Fruit fly (Drosophila melanogaster): ENCODE measurements around the gene CG46525.

The CG46525 gene

DNA sequence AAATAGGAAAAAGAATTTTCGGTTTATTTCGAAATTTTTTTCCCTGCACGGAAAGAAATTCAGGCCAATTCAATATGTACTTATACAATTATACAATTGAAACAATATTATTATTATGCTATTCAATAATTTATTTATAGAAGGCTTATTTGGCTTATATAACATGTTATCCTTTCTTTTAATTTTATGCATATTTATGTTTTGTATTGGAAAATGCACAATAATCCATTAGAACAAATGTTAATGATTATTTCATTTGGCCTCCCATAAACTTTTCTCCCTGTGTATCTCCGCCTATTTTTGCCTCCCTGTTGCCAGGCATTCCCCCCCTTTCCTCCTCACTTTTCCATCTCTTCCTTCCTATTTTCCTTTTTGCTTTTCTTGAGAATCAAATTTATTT, 27.1 kb upstream of the CG46525 start (continued):
- TF ChIP-seq ab (GFP tag; optimal IDR thresholded peaks at IDR 0.05): no peak
- TF ChIP-seq CG6791 (GFP tag; IDR thresholded peaks at IDR 0.05; ENCODE audit: partially characterized antibody): no peak
- TF ChIP-seq lab (GFP tag; optimal IDR thresholded peaks at IDR 0.05): peak; percentile 68
- peak; percentile 34 for TF ChIP-seq CG12391 (tag; optimal IDR thresholded peaks at IDR 0.05)
- TF ChIP-seq exex (tag; optimal IDR thresholded peaks at IDR 0.05): no peak
- no peak for TF ChIP-seq BEAF-32 (GFP tag; optimal IDR thresholded peaks at IDR 0.05)
- no peak for TF ChIP-seq ham (GFP tag; IDR thresholded peaks at IDR 0.05)
- no peak for TF ChIP-seq CG2202 (tag; optimal IDR thresholded peaks at IDR 0.05)
- no peak for TF ChIP-seq Mad (GFP tag; optimal IDR thresholded peaks at IDR 0.05)
- TF ChIP-seq dysf (GFP tag; IDR thresholded peaks at IDR 0.05): peak; percentile 47; the same call in 1 of the 3 replicates
- no peak for TF ChIP-seq CG15073 (GFP tag; optimal IDR thresholded peaks at IDR 0.05)
- no peak for TF ChIP-seq CG1832 (GFP tag; optimal IDR thresholded peaks at IDR 0.05)
- no peak for TF ChIP-seq mam (GFP tag; optimal IDR thresholded peaks at IDR 0.05)
- peak; percentile 35 for TF ChIP-seq Sox100B (GFP tag; optimal IDR thresholded peaks at IDR 0.05)
- TF ChIP-seq CG8924 (tag; optimal IDR thresholded peaks at IDR 0.05): peak; percentile 36
- TF ChIP-seq az2 (GFP tag; optimal IDR thresholded peaks at IDR 0.05): no peak
- 0 out of 2 replicates have a peak, but pooled peaks have one; percentile 13 for TF ChIP-seq seq (GFP tag; IDR thresholded peaks at IDR 0.05)
- TF ChIP-seq CG14667 (GFP tag; IDR thresholded peaks at IDR 0.05): 0 out of 2 replicates have a peak, but pooled peaks have one; percentile 4
- TF ChIP-seq dmrt99B (tag; optimal IDR thresholded peaks at IDR 0.05): peak; percentile 49
- TF ChIP-seq CG16863 (GFP tag; optimal IDR thresholded peaks at IDR 0.05): no peak
- TF ChIP-seq Hand (GFP tag; optimal IDR thresholded peaks at IDR 0.05): peak; percentile 41
- peak; percentile 53 for TF ChIP-seq Fer1 (GFP tag; optimal IDR thresholded peaks at IDR 0.05)
- TF ChIP-seq Poxn (GFP tag; IDR thresholded peaks at IDR 0.05): no peak
- no peak for TF ChIP-seq CG33213 (GFP tag; optimal IDR thresholded peaks at IDR 0.05)
- TF ChIP-seq Meics (GFP tag; optimal IDR thresholded peaks at IDR 0.05): peak; percentile 47
- no peak for TF ChIP-seq grn (GFP tag; optimal IDR thresholded peaks at IDR 0.05)
- TF ChIP-seq Rfx (GFP tag; IDR thresholded peaks at IDR 0.05): 0 out of 2 replicates have a peak, but pooled peaks have one; percentile 17
- TF ChIP-seq Hmr (GFP tag; optimal IDR thresholded peaks at IDR 0.05): peak; percentile 70
- no peak for TF ChIP-seq CG14710 (tag; optimal IDR thresholded peaks at IDR 0.05)
- no peak for TF ChIP-seq dmrt11E (tag; optimal IDR thresholded peaks at IDR 0.05)
- peak; percentile 7 for TF ChIP-seq CG10979 (tag; optimal IDR thresholded peaks at IDR 0.05)
- TF ChIP-seq inv (GFP tag; IDR thresholded peaks at IDR 0.05; ENCODE audit: partially characterized antibody): no peak
- peak; percentile 33 for TF ChIP-seq sug (tag; optimal IDR thresholded peaks at IDR 0.05)
- TF ChIP-seq Usf (GFP tag; optimal IDR thresholded peaks at IDR 0.05): no peak
- no peak for TF ChIP-seq Lim3 (GFP tag; IDR thresholded peaks at IDR 0.05)
- TF ChIP-seq Xbp1 (GFP tag; optimal IDR thresholded peaks at IDR 0.05): peak; percentile 34
- TF ChIP-seq pan (optimal IDR thresholded peaks at IDR 0.05): no peak
- TF ChIP-seq pan (GFP tag; optimal IDR thresholded peaks at IDR 0.05 in 1 of 2, IDR thresholded peaks at IDR 0.05 in 1 of 2): peak in 1 of 2 experiments; percentile 28
- TF ChIP-seq tio (GFP tag; optimal IDR thresholded peaks at IDR 0.05): peak; percentile 19
- peak; percentile 7 for TF ChIP-seq Blimp-1 (GFP tag; optimal IDR thresholded peaks at IDR 0.05)
- TF ChIP-seq kay (GFP tag; optimal IDR thresholded peaks at IDR 0.05): no peak
- TF ChIP-seq CG2120 (GFP tag; optimal IDR thresholded peaks at IDR 0.05): peak; percentile 38
- no peak for TF ChIP-seq Taf1 (GFP tag; IDR thresholded peaks at IDR 0.05)
- peak; percentile 31; the same call in 1 of the 2 replicates for TF ChIP-seq CG31441 (GFP tag; IDR thresholded peaks at IDR 0.05)
- peak; percentile 71 for TF ChIP-seq CG2678 (tag; optimal IDR thresholded peaks at IDR 0.05)
- no peak for TF ChIP-seq Xrp1 (GFP tag; IDR thresholded peaks at IDR 0.05)
- TF ChIP-seq twi (tag; optimal IDR thresholded peaks at IDR 0.05): no peak
- TF ChIP-seq dpn (GFP tag; optimal IDR thresholded peaks at IDR 0.05): no peak
- no peak for TF ChIP-seq cas (GFP tag; IDR thresholded peaks at IDR 0.05)
- peak; percentile 55 for TF ChIP-seq CG11504 (tag; optimal IDR thresholded peaks at IDR 0.05)
- TF ChIP-seq pfk (GFP tag; optimal IDR thresholded peaks at IDR 0.05): no peak
